Worm (Caenorhabditis elegans) whole organism, midembryonic: ENCODE data around the gene msp-55.

Source experiments
- flt-1 ChIP-seq: fragments of 200-800 bp; sonication (Bioruptor generic); IDR thresholded peaks from 2 replicates; pipeline ENCODE4 v1.3.6; 2022; ENCODE audit warnings: missing genetic modification characterization, missing compliant biosample characterization
- klf-2 ChIP-seq: fragments of 200-800 bp; sonication (Bioruptor generic); conservative IDR thresholded peaks from 2 replicates; pipeline ENCODE4 v1.3.6; 2022; ENCODE audit warnings: missing genetic modification reagents, missing genetic modification characterization, missing compliant biosample characterization
- med-1 ChIP-seq: sonication (generic microtip); optimal IDR thresholded peaks from 2 replicates; lab custom pipeline; 2017; ENCODE audit warnings: missing genetic modification characterization, mild to moderate bottlenecking, missing compliant biosample characterization, antibody characterized with exemption, missing genetic modification reagents; ENCODE audit not compliant: insufficient read depth
- tab-1 ChIP-seq: fragments of 200-800 bp; sonication (Bioruptor generic); IDR thresholded peaks from 2 replicates; pipeline ENCODE4 v1.3.6; 2022; ENCODE audit warnings: missing genetic modification characterization, missing compliant biosample characterization
- ztf-23 ChIP-seq: fragments of 200-800 bp; sonication (Bioruptor generic); IDR thresholded peaks from 2 replicates; pipeline ENCODE4 v1.3.6; 2022; ENCODE audit warnings: missing genetic modification reagents, missing genetic modification characterization, missing compliant biosample characterization

DNA sequence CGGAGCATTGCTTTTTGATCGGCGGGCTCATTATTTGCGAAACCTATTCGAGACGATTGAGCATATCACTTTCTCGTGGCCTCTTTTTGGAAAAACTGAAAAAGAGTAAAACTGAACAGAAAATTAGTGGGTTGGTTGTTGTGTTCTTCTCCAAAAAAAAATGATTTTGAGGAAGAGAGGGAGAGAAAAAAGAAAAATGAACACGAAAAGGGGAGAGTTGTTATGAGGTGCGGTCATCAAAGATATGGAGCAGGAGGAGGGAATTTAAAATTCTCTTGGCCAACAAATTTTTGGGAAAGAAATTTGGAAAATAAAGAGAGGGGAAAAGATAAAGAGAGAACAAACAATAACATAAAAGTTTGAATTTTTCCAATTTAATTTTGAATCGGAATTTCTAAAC lies 10.4 kb downstream of the msp-55 start, which contains the start of gene hot-9:
- no peak for TF ChIP-seq tab-1 (GFP tag; lab: Robert Waterston, UW)
- no peak for TF ChIP-seq med-1
- TF ChIP-seq klf-2 (GFP tag; lab: Robert Waterston, UW) = no peak
- TF ChIP-seq flt-1 = no peak
- no peak for TF ChIP-seq ztf-23 (GFP tag; lab: Robert Waterston, UW)
